Fruit fly (Drosophila melanogaster) whole organism, embryonic: ENCODE results near the gene pasi2.

ENCODE experiments used
- Atf-2 ChIP-seq: fragments of 200-800 bp; sonication (Bioruptor generic); optimal IDR thresholded peaks from 2 replicates; lab custom pipeline; 2016; ENCODE audit warnings: missing biosample characterization, missing genetic modification characterization
- CG10147 ChIP-seq: fragments of 200-800 bp; sonication (Bioruptor generic); optimal IDR thresholded peaks from 2 replicates; lab custom pipeline; 2019; ENCODE audit warnings: missing biosample characterization, mild to moderate bottlenecking, missing genetic modification characterization, moderate library complexity
- CG1024 ChIP-seq: fragments of 200-800 bp; sonication (Bioruptor generic); IDR thresholded peaks from 2 replicates; pipeline ENCODE4 v1.3.6; 2022; ENCODE audit warnings: missing biosample characterization, missing genetic modification characterization
- CG11093 ChIP-seq: fragments of 200-800 bp; sonication (Bioruptor generic); IDR thresholded peaks from 3 replicates; pipeline ENCODE4 v1.3.6; 2022; ENCODE audit warnings: missing biosample characterization, missing genetic modification characterization
- CG11247 ChIP-seq: fragments of 200-800 bp; sonication (Bioruptor generic); IDR thresholded peaks from 2 replicates; pipeline ENCODE4 v1.3.6; 2022; ENCODE audit warnings: missing biosample characterization, missing genetic modification characterization
- CG12219 ChIP-seq: fragments of 200-800 bp; sonication (Bioruptor generic); optimal IDR thresholded peaks from 3 replicates; lab custom pipeline; 2018; ENCODE audit warnings: missing biosample characterization, mild to moderate bottlenecking, missing genetic modification characterization
- CG1792 ChIP-seq: fragments of 200-800 bp; sonication (Bioruptor generic); optimal IDR thresholded peaks from 2 replicates; lab custom pipeline; 2016; ENCODE audit warnings: missing biosample characterization, missing genetic modification characterization
- CG18476 ChIP-seq: fragments of 200-800 bp; sonication (Bioruptor generic); optimal IDR thresholded peaks from 2 replicates; lab custom pipeline; 2016; ENCODE audit warnings: missing biosample characterization, mild to moderate bottlenecking, missing genetic modification characterization
- CG18764 ChIP-seq: fragments of 200-800 bp; sonication (Bioruptor generic); optimal IDR thresholded peaks from 3 replicates; lab custom pipeline; 2016; ENCODE audit warnings: missing biosample characterization, missing genetic modification characterization
- CG2199 ChIP-seq: fragments of 200-800 bp; sonication (Bioruptor generic); IDR thresholded peaks from 3 replicates; pipeline ENCODE4 v1.3.6; 2022; ENCODE audit warnings: missing biosample characterization, missing genetic modification characterization
- CG2875 ChIP-seq: fragments of 200-800 bp; sonication (Bioruptor generic); optimal IDR thresholded peaks from 2 replicates; lab custom pipeline; 2017; ENCODE audit warnings: missing biosample characterization, mild to moderate bottlenecking, missing genetic modification characterization, missing genetic modification reagents
- CG30403 ChIP-seq: fragments of 200-800 bp; sonication (Bioruptor generic); optimal IDR thresholded peaks from 3 replicates; lab custom pipeline; 2016; ENCODE audit warnings: missing biosample characterization, missing genetic modification characterization
- CG32767 ChIP-seq: fragments of 200-800 bp; sonication (Bioruptor generic); IDR thresholded peaks from 2 replicates; pipeline ENCODE4 v1.3.6; 2022; ENCODE audit warnings: missing biosample characterization, missing genetic modification characterization
- CG4328 ChIP-seq: fragments of 200-800 bp; sonication (Bioruptor generic); optimal IDR thresholded peaks from 3 replicates; lab custom pipeline; 2017; ENCODE audit warnings: missing biosample characterization, missing genetic modification reagents, missing genetic modification characterization
- CG4424 ChIP-seq: fragments of 200-800 bp; sonication (Bioruptor generic); optimal IDR thresholded peaks from 3 replicates; lab custom pipeline; 2016; ENCODE audit warnings: missing biosample characterization, missing genetic modification characterization
- CG4707 ChIP-seq: fragments of 200-800 bp; sonication (Bioruptor generic); optimal IDR thresholded peaks from 2 replicates; lab custom pipeline; 2018; ENCODE audit warnings: missing biosample characterization, mild to moderate bottlenecking, missing genetic modification characterization, moderate library complexity
- CG4730 ChIP-seq: fragments of 200-800 bp; sonication (Bioruptor generic); IDR thresholded peaks from 2 replicates; pipeline ENCODE4 v1.3.6; 2022; ENCODE audit warnings: missing biosample characterization, missing genetic modification characterization
- CG5180 ChIP-seq: fragments of 200-800 bp; sonication (Bioruptor generic); optimal IDR thresholded peaks from 3 replicates; lab custom pipeline; 2017; ENCODE audit warnings: missing biosample characterization, missing genetic modification characterization, mild to moderate bottlenecking, moderate library complexity, missing genetic modification reagents
- CG5245 ChIP-seq: fragments of 200-800 bp; sonication (Bioruptor generic); optimal IDR thresholded peaks from 3 replicates; lab custom pipeline; 2016; ENCODE audit warnings: missing biosample characterization, missing genetic modification characterization
- CG6272 ChIP-seq: fragments of 200-800 bp; sonication (Bioruptor generic); IDR thresholded peaks from 2 replicates; pipeline ENCODE4 v1.3.6; 2022; ENCODE audit warnings: missing biosample characterization, missing genetic modification characterization
- CG6654 ChIP-seq: fragments of 200-800 bp; sonication (Bioruptor generic); optimal IDR thresholded peaks from 2 replicates; lab custom pipeline; 2017; ENCODE audit warnings: missing biosample characterization, mild to moderate bottlenecking, missing genetic modification characterization
- CG6765 ChIP-seq: fragments of 200-800 bp; sonication (Bioruptor generic); optimal IDR thresholded peaks from 3 replicates; lab custom pipeline; 2017; ENCODE audit warnings: missing biosample characterization, mild to moderate bottlenecking, missing genetic modification characterization
- CG7786 ChIP-seq: fragments of 200-800 bp; sonication (Bioruptor generic); optimal IDR thresholded peaks from 2 replicates; lab custom pipeline; 2016; ENCODE audit warnings: missing biosample characterization, missing genetic modification characterization
- CG7963 ChIP-seq: fragments of 200-800 bp; sonication (Bioruptor generic); IDR thresholded peaks from 3 replicates; pipeline ENCODE4 v1.3.6; 2022; ENCODE audit warnings: missing biosample characterization, missing genetic modification characterization; ENCODE audit not compliant: partially characterized antibody
- CG8281 ChIP-seq: fragments of 200-800 bp; sonication (Bioruptor generic); optimal IDR thresholded peaks from 2 replicates; lab custom pipeline; 2018; ENCODE audit warnings: missing biosample characterization, mild to moderate bottlenecking, missing genetic modification characterization, moderate library complexity
- CHES-1-like ChIP-seq: fragments of 200-800 bp; sonication (Bioruptor generic); optimal IDR thresholded peaks from 2 replicates; lab custom pipeline; 2016; ENCODE audit warnings: missing biosample characterization, missing genetic modification characterization
- Gsc ChIP-seq: fragments of 200-800 bp; sonication (Bioruptor generic); IDR thresholded peaks from 2 replicates; pipeline ENCODE4 v1.3.6; 2022; ENCODE audit warnings: missing biosample characterization, missing genetic modification characterization
- H15 ChIP-seq: fragments of 200-800 bp; sonication (Bioruptor generic); IDR thresholded peaks from 3 replicates; pipeline ENCODE4 v1.3.6; 2022; ENCODE audit warnings: missing biosample characterization, missing genetic modification characterization
- HLH3B ChIP-seq: fragments of 200-800 bp; sonication (Bioruptor generic); IDR thresholded peaks from 2 replicates; pipeline ENCODE4 v1.3.6; 2022; ENCODE audit warnings: missing biosample characterization, missing genetic modification characterization
- NK7.1 ChIP-seq: fragments of 200-800 bp; sonication (Bioruptor generic); optimal IDR thresholded peaks from 3 replicates; lab custom pipeline; 2016; ENCODE audit warnings: missing biosample characterization, missing genetic modification characterization
- Nf-YC ChIP-seq: fragments of 200-800 bp; optimal IDR thresholded peaks from 3 replicates; lab custom pipeline; 2019; ENCODE audit warnings: missing biosample characterization, mild to moderate bottlenecking, missing genetic modification characterization, moderate library complexity
- Oli ChIP-seq: fragments of 200-800 bp; sonication (Bioruptor generic); optimal IDR thresholded peaks from 2 replicates; lab custom pipeline; 2018; ENCODE audit warnings: missing biosample characterization, mild to moderate bottlenecking, missing genetic modification characterization, moderate library complexity
- Pdp1 ChIP-seq, 2 experiments: fragments of 200-800 bp; sonication (Bioruptor generic); optimal IDR thresholded peaks; 3 replicates each; lab custom pipeline; 2016; ENCODE audit warnings: missing biosample characterization in 2 of 2, missing genetic modification characterization in 2 of 2, mild to moderate bottlenecking in 1 of 2, moderate library complexity in 1 of 2
- Ravus ChIP-seq: fragments of 200-800 bp; sonication (Bioruptor generic); IDR thresholded peaks from 2 replicates; pipeline ENCODE4 v1.3.6; 2022; ENCODE audit warnings: missing biosample characterization, missing genetic modification characterization
- Vsx1 ChIP-seq: fragments of 200-800 bp; sonication (Bioruptor generic); optimal IDR thresholded peaks from 2 replicates; lab custom pipeline; 2017; ENCODE audit warnings: missing biosample characterization, mild to moderate bottlenecking, missing genetic modification characterization, missing genetic modification reagents
- bigmax ChIP-seq: fragments of 200-800 bp; sonication (Bioruptor generic); optimal IDR thresholded peaks from 2 replicates; lab custom pipeline; 2018; ENCODE audit warnings: missing biosample characterization, mild to moderate bottlenecking, missing genetic modification characterization
- btn ChIP-seq: fragments of 200-800 bp; sonication (Bioruptor generic); optimal IDR thresholded peaks from 2 replicates; lab custom pipeline; 2016; ENCODE audit warnings: missing biosample characterization, missing genetic modification characterization
- cg ChIP-seq: fragments of 200-800 bp; sonication (Bioruptor generic); optimal IDR thresholded peaks from 3 replicates; lab custom pipeline; 2019; ENCODE audit warnings: missing biosample characterization, mild to moderate bottlenecking, missing genetic modification characterization, moderate library complexity
- chinmo ChIP-seq: fragments of 200-800 bp; sonication (Bioruptor generic); IDR thresholded peaks from 4 replicates; pipeline ENCODE4 v1.3.6; 2022; ENCODE audit warnings: missing biosample characterization, missing genetic modification characterization; ENCODE audit not compliant: partially characterized antibody
- lola ChIP-seq, 3 experiments: fragments of >200 bp in 2 of 3; fragments of 200-800 bp in 1 of 3; sonication (Bioruptor generic) in 1 of 3; optimal IDR thresholded peaks; 2 replicates each; lab custom pipeline; 2017 to 2019; ENCODE audit warnings: missing biosample characterization in 3 of 3, missing genetic modification characterization in 3 of 3, mild to moderate bottlenecking in 1 of 3, moderate library complexity in 1 of 3
- lov ChIP-seq, 2 experiments: fragments of 200-800 bp in 1 of 2; fragments of >200 bp in 1 of 2; sonication (Bioruptor generic) in 1 of 2; IDR thresholded peaks in 1 of 2; optimal IDR thresholded peaks in 1 of 2; 2 replicates in 1 of 2; 3 replicates in 1 of 2; pipeline versions ENCODE4 v1.3.6 to Lab custom; 2017 to 2022; ENCODE audit warnings: missing biosample characterization in 1 of 2, missing genetic modification characterization in 1 of 2
- peb ChIP-seq: fragments of 200-800 bp; sonication (Bioruptor generic); IDR thresholded peaks from 2 replicates; pipeline ENCODE4 v1.3.6; 2022; ENCODE audit warnings: missing biosample characterization, missing genetic modification characterization
- sens ChIP-seq: fragments of 200-800 bp; sonication (Bioruptor generic); peaks from one replicate; lab custom pipeline; 2016; ENCODE audit warnings: missing biosample characterization, missing genetic modification characterization
- tgo ChIP-seq: fragments of 200-800 bp; sonication (Bioruptor generic); IDR thresholded peaks from 3 replicates; pipeline ENCODE4 v1.3.6; 2022; ENCODE audit warnings: missing biosample characterization, missing genetic modification characterization
- wdn ChIP-seq: fragments of 200-800 bp; sonication (Bioruptor generic); IDR thresholded peaks from 2 replicates; pipeline ENCODE4 v1.3.6; 2022; ENCODE audit warnings: missing biosample characterization, missing genetic modification characterization
- wek ChIP-seq: fragments of 200-800 bp; sonication (Bioruptor generic); optimal IDR thresholded peaks from 3 replicates; lab custom pipeline; 2018; ENCODE audit warnings: missing biosample characterization, mild to moderate bottlenecking, missing genetic modification characterization, moderate library complexity
- zf30C ChIP-seq: fragments of 200-800 bp; sonication (Bioruptor generic); optimal IDR thresholded peaks from 3 replicates; lab custom pipeline; 2018; ENCODE audit warnings: missing biosample characterization, mild to moderate bottlenecking, missing genetic modification characterization

The pasi2 gene

dm6 chr3R:9341189-9342012 is 6.4 kb downstream of the pasi2 start (continued):
- peak; percentile 25 for TF ChIP-seq CG2875 (GFP tag; lab: Kevin White, UChicago)
- TF ChIP-seq Vsx1 (GFP tag; lab: Kevin White, UChicago) = peak; percentile 72
- peak; percentile 22 for TF ChIP-seq CG7786 (GFP tag; lab: Kevin White, UChicago)
- TF ChIP-seq CG1792 = peak; percentile 20
- peak; percentile 10 for TF ChIP-seq NK7.1 (GFP tag; lab: Kevin White, UChicago)
- peak; percentile 79 for TF ChIP-seq CG4424 (GFP tag; lab: Kevin White, UChicago)
- TF ChIP-seq Pdp1 (GFP tag; optimal IDR thresholded peaks at IDR 0.05; lab: Kevin White, UChicago) = peak; percentile 45
- peak; percentile 9 for TF ChIP-seq wek (GFP tag; lab: Kevin White, UChicago)
- no peak for TF ChIP-seq CG4707 (GFP tag; lab: Kevin White, UChicago)
- TF ChIP-seq CG7963 (GFP tag; lab: Robert Waterston, UW) = peak; percentile 64; the same call in 2 of the 3 replicates
- TF ChIP-seq CG11093 (GFP tag; lab: Robert Waterston, UW) = no peak
- TF ChIP-seq wdn (GFP tag; lab: Robert Waterston, UW) = peak; percentile 37; the same call in 1 of the 2 replicates
- TF ChIP-seq btn (GFP tag; lab: Kevin White, UChicago) = peak; percentile 58
- peak; percentile 62 for TF ChIP-seq CG12219
- peak; percentile 78 for TF ChIP-seq tgo (GFP tag; lab: Robert Waterston, UW)
- no peak for TF ChIP-seq bigmax (GFP tag; lab: Kevin White, UChicago)
- TF ChIP-seq CG2199 = peak; percentile 86; the same call in 2 of the 3 replicates
- TF ChIP-seq CG6272 (GFP tag; lab: Robert Waterston, UW) = no peak; the same call in 1 of the 2 replicates
- peak; percentile 17 for TF ChIP-seq cg (GFP tag; lab: Kevin White, UChicago)
- TF ChIP-seq sens (GFP tag; lab: Kevin White, UChicago) = peak; percentile 84
- peak in 1 of 3 experiments; percentile 74 for TF ChIP-seq lola (GFP tag; optimal IDR thresholded peaks at IDR 0.05; lab: Kevin White, UChicago)
- peak; percentile 31 for TF ChIP-seq CG18764 (GFP tag; lab: Kevin White, UChicago)
- TF ChIP-seq chinmo (GFP tag; lab: Robert Waterston, UW) = peak; percentile 88; the same call in 3 of the 4 replicates
- peak; percentile 75 for TF ChIP-seq CG18476
- TF ChIP-seq CG32767 (GFP tag; lab: Robert Waterston, UW) = peak; percentile 64
- no peak for TF ChIP-seq CG1024 (GFP tag; lab: Robert Waterston, UW)
- TF ChIP-seq CG4730 (GFP tag; lab: Robert Waterston, UW) = 0 out of 2 replicates have a peak, but pooled peaks have one; percentile 47
- TF ChIP-seq lov (optimal IDR thresholded peaks at IDR 0.05; lab: Kevin White, UChicago) = no peak
- peak; percentile 61; the same call in 1 of the 3 replicates for TF ChIP-seq lov (GFP tag; IDR thresholded peaks at IDR 0.05; lab: Robert Waterston, UW)
- TF ChIP-seq zf30C (GFP tag; lab: Kevin White, UChicago) = no peak
- TF ChIP-seq HLH3B (GFP tag; lab: Robert Waterston, UW) = peak; percentile 56; the same call in 1 of the 2 replicates
- peak; percentile 73 for TF ChIP-seq Oli (tag; lab: Kevin White, UChicago)
- peak; percentile 85 for TF ChIP-seq Nf-YC (tag; lab: Kevin White, UChicago)
- TF ChIP-seq peb (GFP tag; lab: Robert Waterston, UW) = no peak
- peak; percentile 89 for TF ChIP-seq CG30403
- peak; percentile 70 for TF ChIP-seq CG8281
- TF ChIP-seq CG6654 (GFP tag; lab: Kevin White, UChicago) = no peak
- TF ChIP-seq CG5180 (GFP tag; lab: Kevin White, UChicago) = peak; percentile 48
- peak; percentile 24 for TF ChIP-seq CG5245
- peak; percentile 35 for TF ChIP-seq CHES-1-like (GFP tag; lab: Kevin White, UChicago)
- peak; percentile 46; the same call in 1 of the 2 replicates for TF ChIP-seq CG11247 (GFP tag; lab: Robert Waterston, UW)
- no peak for TF ChIP-seq Gsc
- 0 out of 3 replicates have a peak, but pooled peaks have one; percentile 35 for TF ChIP-seq H15 (GFP tag; lab: Robert Waterston, UW)
- peak; percentile 89 for TF ChIP-seq CG10147 (GFP tag; lab: Kevin White, UChicago)
- TF ChIP-seq Atf-2 (GFP tag; lab: Kevin White, UChicago) = peak; percentile 56
- TF ChIP-seq CG4328 = peak; percentile 83
- TF ChIP-seq CG6765 (GFP tag; lab: Kevin White, UChicago) = peak; percentile 84
- TF ChIP-seq Ravus (GFP tag; lab: Robert Waterston, UW) = no peak
